Worm (Caenorhabditis elegans): ENCODE data around the gene F41C6.6.

DNA sequence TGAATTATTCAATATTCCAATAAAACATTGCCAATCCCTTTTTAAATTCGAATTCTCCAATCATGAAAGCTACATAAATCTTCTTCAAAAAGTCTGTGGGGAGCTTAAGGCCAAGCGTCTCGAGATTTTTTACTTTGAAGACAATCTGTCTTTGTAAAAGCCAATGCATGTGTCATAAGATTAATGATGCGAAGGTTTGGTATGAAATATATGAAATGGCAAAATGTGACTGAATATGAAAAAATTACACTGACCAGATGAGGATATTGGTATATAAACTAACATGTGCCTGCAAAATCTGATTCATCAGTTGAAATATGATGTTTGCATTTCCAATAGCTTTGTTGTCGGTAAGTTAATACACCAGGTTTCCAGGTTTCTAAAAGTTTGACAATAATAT lies 35.8 kb downstream of the F41C6.6 start, which contains the start of gene C53B7.2:
- no peak for TF ChIP-seq sea-2 (GFP tag; optimal IDR thresholded peaks at IDR 0.05)
- TF ChIP-seq ztf-4 (tag; optimal IDR thresholded peaks at IDR 0.05), result no peak
- no peak for TF ChIP-seq aly-2 (tag; optimal IDR thresholded peaks at IDR 0.05)
- TF ChIP-seq lin-15B (tag; optimal IDR thresholded peaks at IDR 0.05), result no peak
- TF ChIP-seq lsy-12 (tag; optimal IDR thresholded peaks at IDR 0.05), result no peak
- no peak for TF ChIP-seq nfya-1 (tag; optimal IDR thresholded peaks at IDR 0.05; ENCODE audit: insufficient read depth)
- no peak for TF ChIP-seq ZK546.5 (tag; optimal IDR thresholded peaks at IDR 0.05)
- TF ChIP-seq pha-4 (tag; optimal IDR thresholded peaks at IDR 0.05), result no peak
- TF ChIP-seq ztf-11 (tag; optimal IDR thresholded peaks at IDR 0.05), result no peak
- no peak for TF ChIP-seq jun-1 (tag; optimal IDR thresholded peaks at IDR 0.05)
